Worm (Caenorhabditis elegans): ENCODE results near the gene flp-34.
A peak's percentile ranks its signal among the peaks of the same experiment; 100 is the strongest.

flp-34 gene

DNA sequence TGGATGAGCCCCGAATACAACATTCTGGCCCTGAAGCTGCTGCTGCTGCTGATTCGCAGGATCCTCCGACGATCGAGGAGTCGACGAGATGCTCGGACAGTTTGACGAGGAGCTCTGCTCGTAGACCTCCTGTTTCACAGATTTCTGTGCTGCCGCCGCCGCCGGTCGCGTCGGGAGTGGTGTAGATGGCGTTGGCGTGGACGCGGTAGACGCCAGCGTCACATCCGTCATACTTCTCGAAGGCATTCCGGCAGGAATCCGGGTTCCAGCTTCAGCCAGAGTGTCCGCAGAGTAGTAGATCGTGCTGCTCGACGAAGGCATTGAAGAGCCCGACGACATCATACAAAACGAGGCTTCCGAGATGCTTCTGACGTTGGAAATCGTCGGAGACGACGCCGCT is 32.0 kb downstream of the flp-34 start:
- TF ChIP-seq nhr-25 (tag; optimal IDR thresholded peaks at IDR 0.05): no peak
- TF ChIP-seq R02D3.7 (tag; optimal IDR thresholded peaks at IDR 0.05): no peak
- TF ChIP-seq egl-27 (tag; optimal IDR thresholded peaks at IDR 0.05): no peak
- TF ChIP-seq nhr-237 (tag; optimal IDR thresholded peaks at IDR 0.05): no peak
- no peak for TF ChIP-seq hmg-11 (tag; optimal IDR thresholded peaks at IDR 0.05)
- no peak for TF ChIP-seq nhr-23 (tag; optimal IDR thresholded peaks at IDR 0.05)

DNA sequence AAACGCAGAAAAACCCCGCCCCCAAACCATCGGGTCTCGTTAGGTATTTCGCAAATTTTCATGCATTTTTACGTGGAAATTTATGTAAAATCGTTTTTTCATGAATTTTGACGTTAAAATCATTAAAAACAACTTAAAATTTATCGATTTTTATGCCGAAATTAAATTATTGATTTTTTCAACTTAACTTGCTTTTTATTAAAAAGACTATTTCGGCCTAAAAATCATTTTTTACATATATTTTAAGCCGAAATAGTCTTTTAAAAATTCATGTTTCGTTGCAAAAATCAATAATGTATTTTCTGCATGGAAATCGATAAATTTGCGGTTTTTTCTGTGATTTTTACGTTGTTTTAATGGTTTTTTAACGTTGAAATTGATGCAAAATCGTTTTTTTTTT is 37.6 kb downstream of the flp-34 start:
- TF ChIP-seq ZK546.5 (tag; optimal IDR thresholded peaks at IDR 0.05) (no peak), ceh-28 (tag; optimal IDR thresholded peaks at IDR 0.05) (peak; percentile 64)

DNA sequence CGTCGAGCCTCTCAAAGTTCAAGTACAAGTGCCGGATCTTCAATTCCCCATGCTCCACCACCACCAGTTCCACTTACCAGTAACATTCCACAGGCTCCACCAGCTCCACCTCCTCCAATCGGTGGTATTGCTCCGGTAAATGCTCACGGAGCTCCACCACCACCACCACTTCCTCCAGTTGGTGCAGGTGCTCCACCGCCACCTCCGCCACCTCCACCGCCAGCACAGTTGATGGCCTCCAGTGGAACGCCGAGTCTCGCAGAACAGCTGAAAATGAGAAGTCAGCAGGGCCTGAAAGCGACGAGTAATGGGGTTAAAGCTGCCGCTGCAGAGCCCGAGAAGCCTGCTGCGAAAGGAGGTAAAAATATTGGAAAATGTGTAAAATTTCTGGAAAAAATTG is 42.9 kb downstream of the flp-34 start:
- TF ChIP-seq pqm-1 (tag; optimal IDR thresholded peaks at IDR 0.05) (no peak), egl-5 (tag; optimal IDR thresholded peaks at IDR 0.05) (no peak), nhr-11 (tag; optimal IDR thresholded peaks at IDR 0.05) (no peak), ztf-11 (tag; optimal IDR thresholded peaks at IDR 0.05) (no peak), mml-1 (tag; optimal IDR thresholded peaks at IDR 0.05) (no peak), sea-2 (GFP tag; optimal IDR thresholded peaks at IDR 0.05) (no peak), nfya-1 (tag; optimal IDR thresholded peaks at IDR 0.05; ENCODE audit: insufficient read depth) (no peak)

DNA sequence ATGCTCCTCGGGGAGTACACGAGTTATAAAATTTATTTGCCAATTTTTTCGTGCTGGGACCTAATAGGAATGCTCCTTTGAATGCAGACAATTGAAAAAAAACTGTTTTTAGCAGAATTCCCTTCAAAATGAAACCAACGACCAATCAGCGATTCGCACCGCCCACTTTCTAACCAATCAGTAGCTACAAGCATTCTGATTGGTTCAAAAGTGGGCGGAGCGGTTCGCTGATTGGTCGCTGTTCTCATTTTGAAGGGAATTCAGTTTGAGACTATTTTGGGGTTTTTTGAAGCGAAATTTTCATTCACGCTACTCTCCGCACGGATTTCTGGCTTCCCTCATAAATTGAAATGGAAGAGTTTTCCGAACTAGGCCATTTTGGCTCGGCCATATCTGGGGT is 50.1 kb downstream of the flp-34 start:
- TF ChIP-seq egl-27 (tag; optimal IDR thresholded peaks at IDR 0.05) (no peak), pha-4 (tag; optimal IDR thresholded peaks at IDR 0.05) (no peak), zag-1 (tag; optimal IDR thresholded peaks at IDR 0.05) (no peak), nfya-1 (tag; optimal IDR thresholded peaks at IDR 0.05; ENCODE audit: insufficient read depth) (peak; percentile 70), ceh-28 (tag; optimal IDR thresholded peaks at IDR 0.05) (no peak), fkh-10 (GFP tag; optimal IDR thresholded peaks at IDR 0.05) (no peak)

DNA sequence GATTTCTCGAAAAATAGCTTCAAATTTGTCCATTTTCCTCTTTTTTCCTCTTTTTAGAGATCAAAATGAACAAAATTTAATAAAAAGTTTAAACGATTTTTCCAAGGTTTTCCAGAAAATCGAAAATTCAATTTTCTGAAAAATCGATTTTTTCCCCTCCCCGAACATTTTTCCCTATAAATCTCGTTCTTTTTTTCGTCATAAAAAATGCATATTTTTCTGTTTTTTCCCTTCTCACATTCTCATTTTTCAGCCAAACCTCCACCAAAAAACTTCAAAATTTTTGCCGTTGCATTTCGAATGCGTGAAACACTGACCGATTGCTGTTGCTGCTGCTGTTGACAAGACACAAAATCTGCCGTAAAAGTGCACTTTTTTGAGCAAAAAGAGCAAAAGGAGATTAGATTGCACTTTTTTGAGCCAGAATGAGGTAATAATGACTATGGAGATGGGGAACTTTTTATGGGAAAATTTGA is 50.9 kb downstream of the flp-34 start, which contains the start of the genes Y50D4C.12 and unc-34:
Gene Y50D4C.12, plus strand, starts transcription at position 301 of the 476 bp plus-strand sequence.
Gene unc-34, plus strand, starts transcription at position 426 of the 476 bp plus-strand sequence.
- TF ChIP-seq fos-1 (tag; optimal IDR thresholded peaks at IDR 0.05) (no peak), nhr-11 (tag; optimal IDR thresholded peaks at IDR 0.05) (no peak), ceh-16 (tag; optimal IDR thresholded peaks at IDR 0.05) (no peak), lin-15B (tag; optimal IDR thresholded peaks at IDR 0.05) (no peak), nfya-1 (tag; optimal IDR thresholded peaks at IDR 0.05; ENCODE audit: insufficient read depth) (no peak), nhr-25 (tag; optimal IDR thresholded peaks at IDR 0.05) (no peak)

DNA sequence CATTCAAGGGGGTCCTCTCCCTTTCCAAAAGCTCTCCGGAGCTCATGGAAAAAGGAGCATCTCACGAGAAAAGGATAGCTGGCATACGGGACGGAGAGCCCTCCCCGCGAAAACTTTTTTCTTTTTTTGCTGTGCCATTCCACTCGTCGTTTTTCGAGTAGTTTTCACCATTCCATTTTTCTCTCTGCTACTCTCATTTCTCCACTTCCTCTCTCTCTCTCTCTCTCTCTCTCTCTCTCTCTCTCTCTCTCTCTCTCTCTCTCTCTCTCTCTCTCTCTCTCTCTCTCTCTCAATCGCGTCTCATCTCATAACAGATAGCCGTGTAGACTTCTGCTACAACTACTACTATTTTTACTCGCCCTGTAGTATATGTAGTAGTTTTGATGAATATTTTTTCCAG is 53.5 kb downstream of the flp-34 start:
- peak; percentile 4 for TF ChIP-seq lin-15B (tag; optimal IDR thresholded peaks at IDR 0.05)
- no peak for TF ChIP-seq nhr-67 (tag; optimal IDR thresholded peaks at IDR 0.05)
- TF ChIP-seq lin-39 (tag; optimal IDR thresholded peaks at IDR 0.05): peak; percentile 43
- TF ChIP-seq fkh-10 (GFP tag; optimal IDR thresholded peaks at IDR 0.05): peak; percentile 21
- TF ChIP-seq pha-4 (tag; optimal IDR thresholded peaks at IDR 0.05): peak; percentile 61
- peak; percentile 83 for TF ChIP-seq nfya-1 (tag; optimal IDR thresholded peaks at IDR 0.05; ENCODE audit: insufficient read depth)

DNA sequence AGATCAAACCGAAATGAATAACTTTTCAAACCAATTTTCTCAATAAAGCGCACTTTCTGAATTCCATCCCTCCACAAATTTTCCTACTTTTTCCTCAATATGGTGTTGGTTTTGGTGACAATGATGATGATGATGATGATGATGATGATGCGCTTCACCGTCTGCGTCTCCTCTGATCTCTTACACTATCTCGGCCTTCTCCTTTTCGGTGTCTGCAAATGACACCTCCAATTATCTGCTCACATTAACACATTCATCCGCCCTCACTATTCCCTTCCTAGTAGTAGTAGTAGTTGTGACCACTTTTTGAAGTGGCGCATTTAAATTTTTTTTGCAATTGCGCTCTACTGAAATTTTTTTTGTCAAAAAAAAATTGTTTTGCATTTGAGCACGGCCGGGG is 54.6 kb downstream of the flp-34 start:
- TF ChIP-seq nhr-28 (tag; optimal IDR thresholded peaks at IDR 0.05) (no peak), nhr-25 (tag; optimal IDR thresholded peaks at IDR 0.05) (no peak)

Measured in whole organism, L3 larva.